Worm (Caenorhabditis elegans) whole organism, L3 larva: ENCODE results near the gene ret-1.

ENCODE experiments used
- R02D3.7 ChIP-seq: fragments of 150-350 bp; optimal IDR thresholded peaks from 2 replicates; lab custom pipeline; 2014; ENCODE audit warnings: missing biosample characterization, missing genetic modification characterization
- ceh-82 ChIP-seq: fragments of 150-350 bp; optimal IDR thresholded peaks from 2 replicates; lab custom pipeline; 2014; ENCODE audit warnings: missing biosample characterization, missing genetic modification characterization
- elt-3 ChIP-seq, 3 experiments: fragments of 150-350 bp in 1 of 3; sonication (generic microtip) in 2 of 3; optimal IDR thresholded peaks; 2 replicates in 2 of 3; 4 replicates in 1 of 3; lab custom pipeline; 2014 to 2017; ENCODE audit warnings: missing biosample characterization in 3 of 3, missing genetic modification characterization in 3 of 3
- fkh-10 ChIP-seq: sonication (generic microtip); optimal IDR thresholded peaks from 2 replicates; lab custom pipeline; 2017; ENCODE audit warnings: missing biosample characterization, missing genetic modification reagents, missing genetic modification characterization
- lin-15B ChIP-seq: fragments of 150-350 bp; optimal IDR thresholded peaks from 2 replicates; lab custom pipeline; 2014; ENCODE audit warnings: missing biosample characterization, missing genetic modification characterization
- nhr-11 ChIP-seq: fragments of 150-350 bp; optimal IDR thresholded peaks from 2 replicates; lab custom pipeline; 2014; ENCODE audit warnings: missing biosample characterization, missing genetic modification characterization
- nhr-12 ChIP-seq: fragments of 150-350 bp; optimal IDR thresholded peaks from 2 replicates; lab custom pipeline; 2014; ENCODE audit warnings: missing biosample characterization, missing genetic modification characterization
- nhr-237 ChIP-seq: fragments of 150-350 bp; optimal IDR thresholded peaks from 2 replicates; lab custom pipeline; 2014; ENCODE audit warnings: missing biosample characterization, missing genetic modification characterization
- nhr-28 ChIP-seq: fragments of 150-350 bp; optimal IDR thresholded peaks from 2 replicates; lab custom pipeline; 2014; ENCODE audit warnings: missing biosample characterization, missing genetic modification characterization
- nhr-67 ChIP-seq: fragments of 150-350 bp; optimal IDR thresholded peaks from 2 replicates; lab custom pipeline; 2014; ENCODE audit warnings: missing biosample characterization, missing genetic modification characterization
- nhr-77 ChIP-seq: fragments of 150-350 bp; optimal IDR thresholded peaks from 2 replicates; lab custom pipeline; 2014; ENCODE audit warnings: missing biosample characterization, missing genetic modification characterization
- zag-1 ChIP-seq: fragments of 150-350 bp; optimal IDR thresholded peaks from 2 replicates; lab custom pipeline; 2014; ENCODE audit warnings: missing biosample characterization, missing genetic modification characterization

- TF ChIP-seq nhr-11 (tag; lab: Kevin White, UChicago), result no peak
- no peak for TF ChIP-seq nhr-12 (tag; lab: Kevin White, UChicago)
- no peak for TF ChIP-seq nhr-67 (tag; lab: Kevin White, UChicago)
- TF ChIP-seq R02D3.7, result no peak
- TF ChIP-seq zag-1 (tag; lab: Kevin White, UChicago), result no peak
- no peak for TF ChIP-seq ceh-82 (tag; lab: Kevin White, UChicago)
- TF ChIP-seq nhr-77 (tag; lab: Kevin White, UChicago), result no peak
- TF ChIP-seq elt-3 (tag; optimal IDR thresholded peaks at IDR 0.05; lab: Kevin White, UChicago), result no peak
- no peak for TF ChIP-seq nhr-28 (tag; lab: Kevin White, UChicago)
- no peak for TF ChIP-seq lin-15B (tag; lab: Kevin White, UChicago)
- TF ChIP-seq nhr-237, result no peak
- TF ChIP-seq fkh-10, result no peak
Observed at ce11 chrV:14838130-14838529, 9.1 kb downstream of the ret-1 start.
